Worm (Caenorhabditis elegans) whole organism, early embryonic: ENCODE measurements around the gene hil-1.

Source experiments
- B0310.2 ChIP-seq: sonication (generic microtip); optimal IDR thresholded peaks from 2 replicates; lab custom pipeline; 2016; ENCODE audit warnings: mild to moderate bottlenecking, missing genetic modification characterization, missing compliant biosample characterization
- F13C5.2 ChIP-seq: sonication (generic microtip); optimal IDR thresholded peaks from 2 replicates; lab custom pipeline; 2017; ENCODE audit warnings: mild to moderate bottlenecking, missing genetic modification characterization, inconsistent platforms, missing compliant biosample characterization
- aly-1 ChIP-seq: sonication (generic microtip); optimal IDR thresholded peaks from 2 replicates; lab custom pipeline; 2016; ENCODE audit warnings: missing genetic modification characterization, missing compliant biosample characterization
- ama-1 ChIP-seq: fragments of 150-350 bp; optimal IDR thresholded peaks from 2 replicates; lab custom pipeline; 2014
- ceh-13 ChIP-seq: fragments of 200-800 bp; sonication (Bioruptor generic); optimal IDR thresholded peaks from 2 replicates; lab custom pipeline; 2018; ENCODE audit warnings: mild to moderate bottlenecking, missing genetic modification characterization, missing compliant biosample characterization
- ceh-36 ChIP-seq: sonication (generic microtip); optimal IDR thresholded peaks from 2 replicates; lab custom pipeline; 2016; ENCODE audit warnings: missing genetic modification characterization, inconsistent platforms, missing compliant biosample characterization
- ets-7 ChIP-seq: sonication (generic microtip); optimal IDR thresholded peaks from 2 replicates; lab custom pipeline; 2016; ENCODE audit warnings: missing genotype, missing genetic modification characterization, missing compliant biosample characterization
- flt-1 ChIP-seq: fragments of 200-800 bp; sonication (Bioruptor generic); IDR thresholded peaks from 2 replicates; pipeline ENCODE4 v1.3.6; 2022; ENCODE audit warnings: missing genetic modification characterization, missing compliant biosample characterization
- hmbx-1 ChIP-seq: sonication (generic microtip); optimal IDR thresholded peaks from 2 replicates; lab custom pipeline; 2016; ENCODE audit warnings: mild to moderate bottlenecking, missing genetic modification characterization, missing compliant biosample characterization
- hmg-4 ChIP-seq: fragments of 200-800 bp; sonication (Bioruptor generic); optimal IDR thresholded peaks from 2 replicates; lab custom pipeline; 2018; ENCODE audit warnings: mild to moderate bottlenecking, missing genetic modification characterization, missing compliant biosample characterization
- hnd-1 ChIP-seq: sonication (generic microtip); optimal IDR thresholded peaks from 2 replicates; lab custom pipeline; 2016; ENCODE audit warnings: missing genetic modification characterization, missing compliant biosample characterization
- pes-1 ChIP-seq: fragments of 200-800 bp; sonication (Bioruptor generic); IDR thresholded peaks from 2 replicates; pipeline ENCODE4 v1.3.6; 2022; ENCODE audit warnings: missing genetic modification reagents, missing genetic modification characterization, missing compliant biosample characterization
- scrt-1 ChIP-seq: fragments of 200-800 bp; sonication (Bioruptor generic); IDR thresholded peaks from 2 replicates; pipeline ENCODE4 v1.3.6; 2022; ENCODE audit warnings: missing genetic modification characterization, missing compliant biosample characterization
- sea-1 ChIP-seq: fragments of 200-800 bp; sonication (Bioruptor generic); conservative IDR thresholded peaks from 2 replicates; pipeline ENCODE4 v1.3.6; 2022; ENCODE audit warnings: missing genetic modification characterization, missing compliant biosample characterization
- tbx-11 ChIP-seq: fragments of 200-800 bp; sonication (Bioruptor generic); IDR thresholded peaks from 2 replicates; pipeline ENCODE4 v1.3.6; 2022; ENCODE audit warnings: missing genetic modification characterization, missing compliant biosample characterization
- tbx-37 ChIP-seq: fragments of 200-800 bp; sonication (Bioruptor generic); conservative IDR thresholded peaks from 2 replicates; pipeline ENCODE4 v1.3.6; 2022; ENCODE audit warnings: missing genetic modification reagents, missing genetic modification characterization, missing compliant biosample characterization
- tra-4 ChIP-seq: sonication (generic microtip); optimal IDR thresholded peaks from 2 replicates; lab custom pipeline; 2017; ENCODE audit warnings: missing genetic modification characterization, missing compliant biosample characterization

Gene hil-1

ce11 chrV:14945697-14946096, 3.9 kb upstream of the hil-1 start, which contains the start of gene C30G7.3:
C30G7.3 (minus strand) TSS chrV:14945704.
- no peak for TF ChIP-seq hmg-4 (GFP tag; lab: Kevin White, UChicago)
- no peak for TF ChIP-seq hnd-1 (tag; lab: Kevin White, UChicago)
- no peak for TF ChIP-seq aly-1
- TF ChIP-seq ceh-36, result no peak
- no peak for TF ChIP-seq hmbx-1 (tag; lab: Kevin White, UChicago)
- no peak for TF ChIP-seq ama-1
- no peak for TF ChIP-seq tbx-37 (GFP tag; lab: Robert Waterston, UW)

- no peak for TF ChIP-seq ceh-13 (GFP tag; lab: Kevin White, UChicago)
- TF ChIP-seq hmbx-1 (tag; lab: Kevin White, UChicago), result no peak
- no peak for TF ChIP-seq ceh-36
- TF ChIP-seq hmg-4 (GFP tag; lab: Kevin White, UChicago), result no peak
- no peak for TF ChIP-seq tbx-11 (GFP tag; lab: Robert Waterston, UW)
- no peak for TF ChIP-seq tbx-37 (GFP tag; lab: Robert Waterston, UW)
- TF ChIP-seq tra-4 (tag; lab: Kevin White, UChicago), result no peak
- no peak for TF ChIP-seq aly-1
- TF ChIP-seq ets-7, result no peak
- no peak for TF ChIP-seq scrt-1 (GFP tag; lab: Robert Waterston, UW)
- no peak for TF ChIP-seq sea-1 (GFP tag; lab: Robert Waterston, UW)
- TF ChIP-seq F13C5.2 (tag; lab: Kevin White, UChicago), result no peak
- no peak for TF ChIP-seq hnd-1 (tag; lab: Kevin White, UChicago)
- no peak for TF ChIP-seq B0310.2 (tag; lab: Kevin White, UChicago)
- TF ChIP-seq ama-1, result no peak
- no peak for TF ChIP-seq pes-1 (GFP tag; lab: Robert Waterston, UW)
- no peak for TF ChIP-seq flt-1
These were observed 2.6 kb upstream of the hil-1 start, which contains the start of gene C30G7.4 for ce11 chrV:14947022-14947421. C30G7.4 (minus strand) TSS chrV:14947122.

ce11 chrV:14948566-14948965, 1.0 kb upstream of the hil-1 start:
- TF ChIP-seq hmg-4 (GFP tag; lab: Kevin White, UChicago) (no peak), B0310.2 (tag; lab: Kevin White, UChicago) (no peak), sea-1 (GFP tag; lab: Robert Waterston, UW) (no peak)

- no peak for TF ChIP-seq tbx-11 (GFP tag; lab: Robert Waterston, UW)
- no peak for TF ChIP-seq sea-1 (GFP tag; lab: Robert Waterston, UW)
- TF ChIP-seq flt-1, result no peak
- no peak for TF ChIP-seq hmg-4 (GFP tag; lab: Kevin White, UChicago)
- no peak for TF ChIP-seq ama-1
- no peak for TF ChIP-seq aly-1
- no peak for TF ChIP-seq scrt-1 (GFP tag; lab: Robert Waterston, UW)
- TF ChIP-seq ceh-36, result no peak
- TF ChIP-seq pes-1 (GFP tag; lab: Robert Waterston, UW), result no peak
- no peak for TF ChIP-seq hnd-1 (tag; lab: Kevin White, UChicago)
- no peak for TF ChIP-seq F13C5.2 (tag; lab: Kevin White, UChicago)
- TF ChIP-seq ets-7, result no peak
- TF ChIP-seq tbx-37 (GFP tag; lab: Robert Waterston, UW), result no peak
- TF ChIP-seq ceh-13 (GFP tag; lab: Kevin White, UChicago), result no peak
- no peak for TF ChIP-seq B0310.2 (tag; lab: Kevin White, UChicago)
These were observed 5.1 kb downstream of the hil-1 start, which contains the start of gene C30G7.5 for ce11 chrV:14954633-14955032. C30G7.5 (minus strand) TSS chrV:14954733.

ce11 chrV:14955676-14956075, 6.1 kb downstream of the hil-1 start, which contains the start of gene F02D8.9:
F02D8.9 (minus strand) TSS chrV:14955776.
- no peak for TF ChIP-seq scrt-1 (GFP tag; lab: Robert Waterston, UW)
- no peak for TF ChIP-seq hmbx-1 (tag; lab: Kevin White, UChicago)
- no peak for TF ChIP-seq ceh-13 (GFP tag; lab: Kevin White, UChicago)
- TF ChIP-seq sea-1 (GFP tag; lab: Robert Waterston, UW), result no peak
- TF ChIP-seq ceh-36, result no peak
- TF ChIP-seq flt-1, result no peak
- TF ChIP-seq B0310.2 (tag; lab: Kevin White, UChicago), result no peak

ce11 chrV:14971136-14971535, 21.6 kb downstream of the hil-1 start, which contains the start of gene nlp-59:
nlp-59 (plus strand) TSS chrV:14971436.
- no peak for TF ChIP-seq F13C5.2 (tag; lab: Kevin White, UChicago)
- TF ChIP-seq ama-1, result no peak
- no peak for TF ChIP-seq tra-4 (tag; lab: Kevin White, UChicago)

ce11 chrV:14978205-14978751, 28.7 kb downstream of the hil-1 start, which contains the start of the genes grd-12 and F02D8.1:
grd-12 (plus strand) TSS chrV:14978505.
F02D8.1 (minus strand) TSS chrV:14978701.
- TF ChIP-seq hnd-1 (tag; lab: Kevin White, UChicago) (no peak), tbx-37 (GFP tag; lab: Robert Waterston, UW) (no peak)

- TF ChIP-seq F13C5.2 (tag; lab: Kevin White, UChicago) (no peak), scrt-1 (GFP tag; lab: Robert Waterston, UW) (no peak), ceh-13 (GFP tag; lab: Kevin White, UChicago) (no peak)
These were observed 30.4 kb downstream of the hil-1 start, which contains the start of gene xbx-1 for ce11 chrV:14979937-14980336. xbx-1 (plus strand) TSS chrV:14980237.
